Fruit fly (Drosophila melanogaster) whole organism, embryonic: ENCODE data around the gene CG8925.

Experiments
- ATbp ChIP-seq: fragments of 200-800 bp; sonication (Bioruptor generic); optimal IDR thresholded peaks from 2 replicates; lab custom pipeline; 2017; ENCODE audit warnings: missing biosample characterization, mild to moderate bottlenecking, missing genetic modification characterization, missing genetic modification reagents
- CG11247 ChIP-seq: fragments of 200-800 bp; sonication (Bioruptor generic); IDR thresholded peaks from 2 replicates; pipeline ENCODE4 v1.3.6; 2022; ENCODE audit warnings: missing biosample characterization, missing genetic modification characterization
- CG11504 ChIP-seq: fragments of 200-800 bp; sonication (Bioruptor generic); optimal IDR thresholded peaks from 3 replicates; lab custom pipeline; 2019; ENCODE audit warnings: missing biosample characterization, mild to moderate bottlenecking, missing genetic modification characterization, moderate library complexity
- CG11560 ChIP-seq: fragments of 200-800 bp; sonication (Bioruptor generic); IDR thresholded peaks from 3 replicates; pipeline ENCODE4 v1.3.6; 2022; ENCODE audit warnings: missing biosample characterization, missing genetic modification characterization
- CG12299 ChIP-seq: fragments of 200-800 bp; sonication (Bioruptor generic); optimal IDR thresholded peaks from 2 replicates; lab custom pipeline; 2018; ENCODE audit warnings: missing biosample characterization, mild to moderate bottlenecking, missing genetic modification characterization
- CG13775 ChIP-seq: fragments of 200-800 bp; sonication (Bioruptor generic); optimal IDR thresholded peaks from 3 replicates; lab custom pipeline; 2017; ENCODE audit warnings: missing biosample characterization, mild to moderate bottlenecking, missing genetic modification characterization
- CG15269 ChIP-seq: fragments of 200-800 bp; sonication (Bioruptor generic); optimal IDR thresholded peaks from 2 replicates; lab custom pipeline; 2018; ENCODE audit warnings: missing biosample characterization, mild to moderate bottlenecking, missing genetic modification characterization, moderate library complexity
- CG1603 ChIP-seq: fragments of 200-800 bp; sonication (Bioruptor generic); optimal IDR thresholded peaks from 2 replicates; lab custom pipeline; 2019; ENCODE audit warnings: missing biosample characterization, mild to moderate bottlenecking, missing genetic modification characterization, moderate library complexity
- CG18011 ChIP-seq: fragments of 200-800 bp; sonication (Bioruptor generic); optimal IDR thresholded peaks from 2 replicates; lab custom pipeline; 2017; ENCODE audit warnings: missing biosample characterization, missing genetic modification characterization, mild to moderate bottlenecking, moderate library complexity, missing genotype
- CG30020 ChIP-seq: fragments of 200-800 bp; optimal IDR thresholded peaks from 2 replicates; lab custom pipeline; 2019; ENCODE audit warnings: missing biosample characterization, mild to moderate bottlenecking, missing genetic modification characterization, moderate library complexity
- CG32532 ChIP-seq: fragments of 200-800 bp; sonication (Bioruptor generic); IDR thresholded peaks from 2 replicates; pipeline ENCODE4 v1.3.6; 2022; ENCODE audit warnings: missing biosample characterization, missing genetic modification characterization
- CG34422 ChIP-seq: fragments of 200-800 bp; sonication (Bioruptor generic); IDR thresholded peaks from 3 replicates; pipeline ENCODE4 v1.3.6; 2022; ENCODE audit warnings: missing biosample characterization, missing genetic modification characterization
- CG3995 ChIP-seq: fragments of 200-800 bp; sonication (Bioruptor generic); optimal IDR thresholded peaks from 3 replicates; lab custom pipeline; 2016; ENCODE audit warnings: missing biosample characterization, missing genetic modification characterization
- CG6175 ChIP-seq: fragments of 200-800 bp; sonication (Bioruptor generic); IDR thresholded peaks from 3 replicates; pipeline ENCODE4 v1.3.6; 2022; ENCODE audit warnings: missing biosample characterization, missing genetic modification characterization
- CG6683 ChIP-seq: fragments of 200-800 bp; sonication (Bioruptor generic); optimal IDR thresholded peaks from 2 replicates; lab custom pipeline; 2017; ENCODE audit warnings: missing biosample characterization, mild to moderate bottlenecking, missing genetic modification characterization, missing genetic modification reagents
- CG9727 ChIP-seq: fragments of 200-800 bp; sonication (Bioruptor generic); optimal IDR thresholded peaks from 3 replicates; lab custom pipeline; 2017; ENCODE audit warnings: missing biosample characterization, mild to moderate bottlenecking, missing genetic modification characterization
- Dref ChIP-seq: fragments of 200-800 bp; sonication (Bioruptor generic); IDR thresholded peaks from 2 replicates; pipeline ENCODE4 v1.3.6; 2022; ENCODE audit warnings: missing biosample characterization, missing genetic modification characterization
- Ets65A ChIP-seq: fragments of 200-800 bp; sonication (Bioruptor generic); peaks from one replicate; lab custom pipeline; 2016; ENCODE audit warnings: missing biosample characterization, missing genetic modification characterization
- HLH54F ChIP-seq: fragments of 200-800 bp; sonication (Bioruptor generic); optimal IDR thresholded peaks from 3 replicates; lab custom pipeline; 2016; ENCODE audit warnings: missing biosample characterization, missing genetic modification characterization
- Hr3 ChIP-seq: fragments of 200-800 bp; sonication (Bioruptor generic); optimal IDR thresholded peaks from 3 replicates; lab custom pipeline; 2016; ENCODE audit warnings: missing biosample characterization, missing genetic modification characterization
- NK7.1 ChIP-seq: fragments of 200-800 bp; sonication (Bioruptor generic); optimal IDR thresholded peaks from 3 replicates; lab custom pipeline; 2016; ENCODE audit warnings: missing biosample characterization, missing genetic modification characterization
- Neu2 ChIP-seq: fragments of 200-800 bp; sonication (Bioruptor generic); optimal IDR thresholded peaks from 3 replicates; lab custom pipeline; 2016; ENCODE audit warnings: missing biosample characterization, missing genetic modification characterization, borderline replicate concordance
- Nf-YB ChIP-seq: fragments of 200-800 bp; sonication (Bioruptor generic); optimal IDR thresholded peaks from 3 replicates; lab custom pipeline; 2019; ENCODE audit warnings: missing biosample characterization, mild to moderate bottlenecking, missing genetic modification characterization, moderate library complexity
- NfI ChIP-seq: fragments of 200-800 bp; sonication (Bioruptor generic); optimal IDR thresholded peaks from 3 replicates; lab custom pipeline; 2018; ENCODE audit warnings: missing biosample characterization, mild to moderate bottlenecking, missing genetic modification characterization, moderate library complexity
- Opbp ChIP-seq: fragments of 200-800 bp; sonication (Bioruptor generic); IDR thresholded peaks from 3 replicates; pipeline ENCODE4 v1.3.6; 2022; ENCODE audit warnings: missing biosample characterization, missing genetic modification characterization; ENCODE audit not compliant: partially characterized antibody
- Poxn ChIP-seq: fragments of 200-800 bp; sonication (Bioruptor generic); IDR thresholded peaks from 2 replicates; pipeline ENCODE4 v1.3.6; 2022; ENCODE audit warnings: missing biosample characterization, missing genetic modification characterization
- Rfx ChIP-seq: fragments of 200-800 bp; sonication (Bioruptor generic); IDR thresholded peaks from 2 replicates; pipeline ENCODE4 v1.3.6; 2022; ENCODE audit warnings: missing biosample characterization, missing genetic modification characterization
- Spps ChIP-seq: fragments of 200-800 bp; sonication (Bioruptor generic); optimal IDR thresholded peaks from 2 replicates; lab custom pipeline; 2018; ENCODE audit warnings: missing biosample characterization, mild to moderate bottlenecking, missing genetic modification characterization
- Tbp ChIP-seq: fragments of >200 bp; optimal IDR thresholded peaks from 2 replicates; lab custom pipeline; 2018; ENCODE audit warnings: missing biosample characterization, missing genetic modification characterization
- Vsx1 ChIP-seq: fragments of 200-800 bp; sonication (Bioruptor generic); optimal IDR thresholded peaks from 2 replicates; lab custom pipeline; 2017; ENCODE audit warnings: missing biosample characterization, mild to moderate bottlenecking, missing genetic modification characterization, missing genetic modification reagents
- ara ChIP-seq: fragments of 200-800 bp; sonication (Bioruptor generic); IDR thresholded peaks from 2 replicates; pipeline ENCODE4 v1.3.6; 2022; ENCODE audit warnings: missing biosample characterization, missing genetic modification characterization
- bab2 ChIP-seq: fragments of 200-800 bp; sonication (Bioruptor generic); optimal IDR thresholded peaks from 2 replicates; lab custom pipeline; 2016; ENCODE audit warnings: missing biosample characterization, missing genetic modification characterization
- cad ChIP-seq: fragments of >200 bp; optimal IDR thresholded peaks from 2 replicates; lab custom pipeline; 2017; ENCODE audit warnings: missing biosample characterization, missing genetic modification characterization
- cwo ChIP-seq: fragments of 200-800 bp; sonication (Bioruptor generic); optimal IDR thresholded peaks from 3 replicates; lab custom pipeline; 2017; ENCODE audit warnings: missing biosample characterization, missing genetic modification characterization, mild to moderate bottlenecking, moderate library complexity, missing genetic modification reagents
- dan ChIP-seq: fragments of 200-800 bp; sonication (Bioruptor generic); IDR thresholded peaks from 2 replicates; pipeline ENCODE4 v1.3.6; 2022; ENCODE audit warnings: missing biosample characterization, missing genetic modification characterization
- danr ChIP-seq: fragments of 200-800 bp; sonication (Bioruptor generic); IDR thresholded peaks from 2 replicates; pipeline ENCODE4 v1.3.6; 2022; ENCODE audit warnings: missing biosample characterization, missing genetic modification characterization
- eve ChIP-seq, 2 experiments: fragments of >200 bp; optimal IDR thresholded peaks; 2 replicates each; lab custom pipeline; 2017; ENCODE audit warnings: missing biosample characterization in 2 of 2, missing genetic modification characterization in 2 of 2
- ewg ChIP-seq: fragments of 200-800 bp; sonication (Bioruptor generic); optimal IDR thresholded peaks from 3 replicates; lab custom pipeline; 2017; ENCODE audit warnings: mild to moderate bottlenecking, missing biosample characterization, missing genetic modification reagents, missing genetic modification characterization
- ftz-f1 ChIP-seq: fragments of 200-800 bp; sonication (Bioruptor generic); optimal IDR thresholded peaks from 2 replicates; lab custom pipeline; 2016; ENCODE audit warnings: missing biosample characterization, missing genetic modification characterization
- gce ChIP-seq: fragments of 200-800 bp; sonication (Bioruptor generic); IDR thresholded peaks from 3 replicates; pipeline ENCODE4 v1.3.6; 2022; ENCODE audit warnings: missing biosample characterization, missing genetic modification characterization
- h ChIP-seq: fragments of >200 bp; optimal IDR thresholded peaks from 2 replicates; lab custom pipeline; 2017
- jumu ChIP-seq: fragments of 200-800 bp; sonication (Bioruptor generic); optimal IDR thresholded peaks from 3 replicates; lab custom pipeline; 2016; ENCODE audit warnings: missing biosample characterization, missing genetic modification characterization
- lbe ChIP-seq: fragments of 200-800 bp; sonication (Bioruptor generic); optimal IDR thresholded peaks from 2 replicates; lab custom pipeline; 2016; ENCODE audit warnings: missing biosample characterization, mild to moderate bottlenecking, missing genetic modification characterization
- pum ChIP-seq: fragments of 200-800 bp; sonication (Bioruptor generic); optimal IDR thresholded peaks from 2 replicates; lab custom pipeline; 2016; ENCODE audit warnings: missing biosample characterization, missing genetic modification characterization
- schlank ChIP-seq: fragments of 200-800 bp; sonication (Bioruptor generic); optimal IDR thresholded peaks from 2 replicates; lab custom pipeline; 2018; ENCODE audit warnings: missing biosample characterization, mild to moderate bottlenecking, missing genetic modification characterization
- sim ChIP-seq: fragments of 200-800 bp; sonication (Bioruptor generic); IDR thresholded peaks from 2 replicates; pipeline ENCODE4 v1.3.6; 2022; ENCODE audit warnings: missing biosample characterization, missing genetic modification characterization
- sob ChIP-seq: fragments of 200-800 bp; sonication (Bioruptor generic); IDR thresholded peaks from 2 replicates; pipeline ENCODE4 v1.3.6; 2022; ENCODE audit warnings: missing biosample characterization, missing genetic modification characterization
- sug ChIP-seq: fragments of 200-800 bp; optimal IDR thresholded peaks from 2 replicates; lab custom pipeline; 2019; ENCODE audit warnings: missing biosample characterization, mild to moderate bottlenecking, missing genetic modification characterization, moderate library complexity
- tll ChIP-seq, 2 experiments: fragments of 200-800 bp in 1 of 2; fragments of >200 bp in 1 of 2; sonication (Bioruptor generic) in 1 of 2; optimal IDR thresholded peaks; 2 replicates each; lab custom pipeline; 2017 to 2019; ENCODE audit warnings: missing biosample characterization in 2 of 2, missing genetic modification characterization in 2 of 2, mild to moderate bottlenecking in 1 of 2, moderate library complexity in 1 of 2
- unpg ChIP-seq: fragments of 200-800 bp; sonication (Bioruptor generic); optimal IDR thresholded peaks from 3 replicates; lab custom pipeline; 2018; ENCODE audit warnings: missing biosample characterization, mild to moderate bottlenecking, missing genetic modification characterization, moderate library complexity
- usp ChIP-seq: fragments of >200 bp; optimal IDR thresholded peaks from 2 replicates; lab custom pipeline; 2017; ENCODE audit warnings: missing biosample characterization, missing genetic modification characterization

Gene CG8925

dm6 chr3R:16222300-16222903, 50.6 kb downstream of the CG8925 start (continued):
- TF ChIP-seq Vsx1 (GFP tag; lab: Kevin White, UChicago) (peak; percentile 93), pum (GFP tag; lab: Kevin White, UChicago) (peak; percentile 100), NK7.1 (GFP tag; lab: Kevin White, UChicago) (peak; percentile 99), cwo (GFP tag; lab: Kevin White, UChicago) (peak; percentile 98), jumu (GFP tag; lab: Kevin White, UChicago) (peak; percentile 100), CG3995 (peak; percentile 86), CG6683 (peak; percentile 97), lbe (GFP tag; lab: Kevin White, UChicago) (peak; percentile 94), CG11247 (peak; percentile 99), CG12299 (tag; lab: Kevin White, UChicago) (peak; percentile 99), Poxn (peak; percentile 96), usp (GFP tag; lab: Kevin White, UChicago) (no peak), CG1603 (peak; percentile 99), bab2 (peak; percentile 99), Rfx (GFP tag; lab: Robert Waterston, UW) (peak; percentile 100), unpg (GFP tag; lab: Kevin White, UChicago) (peak; percentile 99), sob (peak; percentile 100), CG15269 (tag; lab: Kevin White, UChicago) (peak; percentile 99), Spps (tag; lab: Kevin White, UChicago) (peak; percentile 96), CG34422 (peak; percentile 100), tll (GFP tag; optimal IDR thresholded peaks at IDR 0.05; lab: Kevin White, UChicago) (no peak), gce (GFP tag; lab: Robert Waterston, UW) (peak; percentile 99), CG6175 (peak; percentile 98), ATbp (peak; percentile 100), Tbp (GFP tag; lab: Kevin White, UChicago) (no peak), Hr3 (peak; percentile 98), CG32532 (GFP tag; lab: Robert Waterston, UW) (peak; percentile 99), Neu2 (GFP tag; lab: Kevin White, UChicago) (peak; percentile 96), CG11560 (peak; percentile 95), ara (GFP tag; lab: Robert Waterston, UW) (peak; percentile 100), cad (GFP tag; lab: Kevin White, UChicago) (no peak), h (lab: Kevin White, UChicago) (no peak), CG30020 (tag; lab: Kevin White, UChicago) (peak; percentile 75), ewg (GFP tag; lab: Kevin White, UChicago) (peak; percentile 98), NfI (GFP tag; lab: Kevin White, UChicago) (peak; percentile 99), CG9727 (GFP tag; lab: Kevin White, UChicago) (peak; percentile 93), Dref (GFP tag; lab: Robert Waterston, UW) (peak; percentile 54), ftz-f1 (GFP tag; lab: Kevin White, UChicago) (peak; percentile 97), sim (peak; percentile 99), CG18011 (GFP tag; lab: Kevin White, UChicago) (peak; percentile 89), schlank (tag; lab: Kevin White, UChicago) (peak; percentile 98), sug (tag; lab: Kevin White, UChicago) (peak; percentile 96), Ets65A (GFP tag; lab: Kevin White, UChicago) (peak; percentile 100), HLH54F (GFP tag; lab: Kevin White, UChicago) (peak; percentile 99), Opbp (no peak; the same call in 2 of the 3 replicates), dan (GFP tag; lab: Robert Waterston, UW) (peak; percentile 99), eve (GFP tag; optimal IDR thresholded peaks at IDR 0.05; lab: Kevin White, UChicago) (peak in 1 of 2 experiments; percentile 99), Nf-YB (GFP tag; lab: Kevin White, UChicago) (peak; percentile 83), CG11504 (peak; percentile 99), CG13775 (GFP tag; lab: Kevin White, UChicago) (peak; percentile 90), danr (GFP tag; lab: Robert Waterston, UW) (peak; percentile 99)
